Worm (Caenorhabditis elegans) whole organism, young adult: ENCODE data around the gene srx-137.

Experiments used
- B0035.1 ChIP-seq: sonication (generic microtip); optimal IDR thresholded peaks from 2 replicates; lab custom pipeline; 2016; ENCODE audit warnings: missing genetic modification characterization, mild to moderate bottlenecking, missing compliant biosample characterization, missing genotype, missing genetic modification reagents
- B0261.1 ChIP-seq: sonication (generic microtip); optimal IDR thresholded peaks from 2 replicates; lab custom pipeline; 2016; ENCODE audit warnings: mild to moderate bottlenecking, missing genetic modification characterization, moderate library complexity, missing compliant biosample characterization
- F22D6.2 ChIP-seq: sonication (generic microtip); optimal IDR thresholded peaks from 2 replicates; lab custom pipeline; 2016; ENCODE audit warnings: mild to moderate bottlenecking, missing genetic modification characterization, missing compliant biosample characterization
- F57C9.4 ChIP-seq: sonication (generic microtip); optimal IDR thresholded peaks from 2 replicates; lab custom pipeline; 2017; ENCODE audit warnings: mild to moderate bottlenecking, missing genetic modification characterization, missing compliant biosample characterization
- K11D2.4 ChIP-seq: fragments of 200-800 bp; sonication (Bioruptor generic); IDR thresholded peaks from 2 replicates; pipeline ENCODE4 v1.3.6; 2022; ENCODE audit warnings: missing genetic modification reagents, missing genetic modification characterization, missing compliant biosample characterization
- Y56A3A.18 ChIP-seq: fragments of 200-800 bp; sonication (Bioruptor generic); IDR thresholded peaks from 2 replicates; pipeline ENCODE4 v1.3.6; 2022; ENCODE audit warnings: missing genetic modification reagents, missing genetic modification characterization, missing compliant biosample characterization
- Y79H2A.3 ChIP-seq: fragments of 200-800 bp; sonication (Bioruptor generic); conservative IDR thresholded peaks from 2 replicates; pipeline ENCODE4 v1.3.6; 2022; ENCODE audit warnings: missing genetic modification reagents, missing genetic modification characterization, missing compliant biosample characterization
- ZK185.1 ChIP-seq: sonication (generic microtip); optimal IDR thresholded peaks from 2 replicates; lab custom pipeline; 2016; ENCODE audit warnings: mild to moderate bottlenecking, missing genetic modification characterization, missing compliant biosample characterization; ENCODE audit not compliant: poor library complexity, severe bottlenecking
- akir-1 ChIP-seq: fragments of 200-800 bp; sonication (Bioruptor generic); optimal IDR thresholded peaks from 2 replicates; lab custom pipeline; 2018; ENCODE audit warnings: mild to moderate bottlenecking, missing genetic modification characterization, moderate library complexity, missing compliant biosample characterization
- ama-1 ChIP-seq, 3 experiments: fragments of 150-350 bp in 1 of 3; sonication (generic microtip) in 2 of 3; optimal IDR thresholded peaks; 2 replicates each; lab custom pipeline; 2014 to 2018; ENCODE audit warnings: missing biosample characterization in 2 of 3, missing genetic modification characterization in 2 of 3, missing genetic modification reagents in 2 of 3
- aptf-3 ChIP-seq: fragments of 200-800 bp; sonication (Bioruptor generic); IDR thresholded peaks from 2 replicates; pipeline ENCODE4 v1.3.6; 2022; ENCODE audit warnings: missing genetic modification characterization, missing compliant biosample characterization
- atf-7 ChIP-seq: sonication (generic microtip); optimal IDR thresholded peaks from 2 replicates; lab custom pipeline; 2017; ENCODE audit warnings: mild to moderate bottlenecking, missing genetic modification characterization, missing compliant biosample characterization
- athp-1 ChIP-seq: sonication (generic microtip); optimal IDR thresholded peaks from 2 replicates; lab custom pipeline; 2017; ENCODE audit warnings: mild to moderate bottlenecking, missing genetic modification characterization, missing compliant biosample characterization
- attf-3 ChIP-seq: fragments of 200-800 bp; sonication (Bioruptor generic); conservative IDR thresholded peaks from 2 replicates; pipeline ENCODE4 v1.3.6; 2022; ENCODE audit warnings: missing genetic modification reagents, missing genetic modification characterization, missing compliant biosample characterization
- attf-5 ChIP-seq: fragments of 200-800 bp; sonication (Bioruptor generic); optimal IDR thresholded peaks from 2 replicates; lab custom pipeline; 2018; ENCODE audit warnings: mild to moderate bottlenecking, missing genetic modification characterization, missing compliant biosample characterization
- attf-6 ChIP-seq: fragments of 200-800 bp; sonication (Bioruptor generic); IDR thresholded peaks from 2 replicates; pipeline ENCODE4 v1.3.6; 2022; ENCODE audit warnings: missing genetic modification reagents, missing genetic modification characterization, missing compliant biosample characterization
- bed-1 ChIP-seq: fragments of 200-800 bp; sonication (Bioruptor generic); IDR thresholded peaks from 2 replicates; pipeline ENCODE4 v1.3.6; 2022; ENCODE audit warnings: missing genetic modification reagents, missing genetic modification characterization, missing compliant biosample characterization
- egl-18 ChIP-seq: fragments of 200-800 bp; sonication (Bioruptor generic); IDR thresholded peaks from 2 replicates; pipeline ENCODE4 v1.3.6; 2022; ENCODE audit warnings: missing genetic modification reagents, missing genetic modification characterization, missing compliant biosample characterization
- egl-44 ChIP-seq: fragments of 200-800 bp; sonication (Bioruptor generic); IDR thresholded peaks from 2 replicates; pipeline ENCODE4 v1.3.6; 2022; ENCODE audit warnings: missing genetic modification reagents, missing genetic modification characterization, missing compliant biosample characterization
- him-1 ChIP-seq: sonication (generic microtip); optimal IDR thresholded peaks from 2 replicates; lab custom pipeline; 2016; ENCODE audit warnings: missing genotype, missing genetic modification reagents, missing genetic modification characterization, missing compliant biosample characterization
- hlh-12 ChIP-seq: sonication (generic microtip); optimal IDR thresholded peaks from 2 replicates; lab custom pipeline; 2016; ENCODE audit warnings: missing genetic modification characterization, missing compliant biosample characterization
- hlh-26 ChIP-seq: fragments of 200-800 bp; sonication (Bioruptor generic); conservative IDR thresholded peaks from 2 replicates; pipeline ENCODE4 v1.3.6; 2022; ENCODE audit warnings: missing genetic modification reagents, missing genetic modification characterization, missing compliant biosample characterization
- hmg-1.2 ChIP-seq: fragments of 200-800 bp; sonication (Bioruptor generic); IDR thresholded peaks from 2 replicates; pipeline ENCODE4 v1.3.6; 2022; ENCODE audit warnings: missing genetic modification reagents, missing genetic modification characterization, missing compliant biosample characterization
- let-526 ChIP-seq: fragments of 200-800 bp; sonication (Bioruptor generic); IDR thresholded peaks from 2 replicates; pipeline ENCODE4 v1.3.6; 2022; ENCODE audit warnings: missing genetic modification reagents, missing genetic modification characterization, missing compliant biosample characterization
- lin-35 ChIP-seq, 3 experiments: fragments of 150-350 bp in 2 of 3; sonication (generic microtip) in 1 of 3; optimal IDR thresholded peaks; 2 replicates each; lab custom pipeline; 2014 to 2018; ENCODE audit warnings: missing biosample characterization in 3 of 3, missing genetic modification characterization in 3 of 3, missing genetic modification reagents in 3 of 3
- lin-40 ChIP-seq: sonication (generic microtip); optimal IDR thresholded peaks from 2 replicates; lab custom pipeline; 2016; ENCODE audit warnings: missing genetic modification characterization, mild to moderate bottlenecking, missing compliant biosample characterization, missing genotype, missing genetic modification reagents
- lsy-27 ChIP-seq: sonication (generic microtip); optimal IDR thresholded peaks from 2 replicates; lab custom pipeline; 2017; ENCODE audit warnings: missing genetic modification characterization, mild to moderate bottlenecking, missing compliant biosample characterization, antibody characterized with exemption, missing genotype, borderline replicate concordance; ENCODE audit not compliant: insufficient read depth
- mes-4 ChIP-seq: sonication (generic microtip); optimal IDR thresholded peaks from 2 replicates; lab custom pipeline; 2016; ENCODE audit warnings: missing genotype, missing genetic modification characterization, missing compliant biosample characterization
- nfyb-1 ChIP-seq: fragments of 200-800 bp; sonication (Bioruptor generic); IDR thresholded peaks from 2 replicates; pipeline ENCODE4 v1.3.6; 2022; ENCODE audit warnings: missing genetic modification reagents, missing genetic modification characterization, missing compliant biosample characterization
- nhr-80 ChIP-seq: sonication (generic microtip); optimal IDR thresholded peaks from 2 replicates; lab custom pipeline; 2016; ENCODE audit warnings: missing genetic modification characterization, missing compliant biosample characterization
- pbrm-1 ChIP-seq: fragments of 200-800 bp; sonication (Bioruptor generic); IDR thresholded peaks from 2 replicates; pipeline ENCODE4 v1.3.6; 2022; ENCODE audit warnings: missing genetic modification reagents, missing genetic modification characterization, missing compliant biosample characterization
- pha-4 ChIP-seq: fragments of 150-350 bp; sonication (generic microtip); optimal IDR thresholded peaks from 2 replicates; lab custom pipeline; 2014; ENCODE audit warnings: missing biosample characterization, missing genetic modification reagents, missing genetic modification characterization
- rcor-1 ChIP-seq: fragments of 200-800 bp; sonication (Bioruptor generic); IDR thresholded peaks from 2 replicates; pipeline ENCODE4 v1.3.6; 2022; ENCODE audit warnings: missing genetic modification reagents, missing genetic modification characterization, missing compliant biosample characterization
- rec-8 ChIP-seq, 2 experiments: sonication (generic microtip); optimal IDR thresholded peaks; 2 replicates each; lab custom pipeline; 2016; ENCODE audit warnings: mild to moderate bottlenecking in 2 of 2, missing genetic modification characterization in 2 of 2, missing genetic modification reagents in 2 of 2, missing genotype in 2 of 2, missing biosample characterization in 1 of 2, missing compliant biosample characterization in 1 of 2, moderate library complexity in 1 of 2
- repo-1 ChIP-seq: sonication (generic microtip); optimal IDR thresholded peaks from 2 replicates; lab custom pipeline; 2017; ENCODE audit warnings: mild to moderate bottlenecking, missing genetic modification characterization, missing compliant biosample characterization
- rpc-1 ChIP-seq, 2 experiments: fragments of 150-350 bp in 1 of 2; sonication (generic microtip) in 1 of 2; optimal IDR thresholded peaks; 2 replicates each; lab custom pipeline; 2014 to 2018; ENCODE audit warnings: missing biosample characterization in 1 of 2, missing genetic modification characterization in 1 of 2, missing genetic modification reagents in 1 of 2, missing genotype in 1 of 2
- snpc-1.3 ChIP-seq: sonication (generic microtip); optimal IDR thresholded peaks from 2 replicates; lab custom pipeline; 2017; ENCODE audit warnings: missing genetic modification characterization, mild to moderate bottlenecking, missing compliant biosample characterization, antibody characterized with exemption, moderate library complexity, missing genotype, missing genetic modification reagents; ENCODE audit not compliant: insufficient read depth
- snpc-4 ChIP-seq, 5 experiments: fragments of 150-350 bp in 1 of 5; sonication (generic microtip) in 4 of 5; optimal IDR thresholded peaks; 2 replicates each; lab custom pipeline; 2014 to 2018; ENCODE audit warnings: missing genetic modification characterization in 5 of 5, missing biosample characterization in 3 of 5, antibody characterized with exemption in 2 of 5, mild to moderate bottlenecking in 2 of 5, missing compliant biosample characterization in 2 of 5, missing genotype in 2 of 5, moderate library complexity in 2 of 5, missing genetic modification reagents in 1 of 5
- tlf-1 ChIP-seq: fragments of 200-800 bp; sonication (Bioruptor generic); optimal IDR thresholded peaks from 2 replicates; lab custom pipeline; 2018; ENCODE audit warnings: mild to moderate bottlenecking, missing genetic modification characterization, missing compliant biosample characterization
- zfh-2 ChIP-seq: fragments of 200-800 bp; sonication (Bioruptor generic); conservative IDR thresholded peaks from 2 replicates; pipeline ENCODE4 v1.3.6; 2022; ENCODE audit warnings: missing genetic modification reagents, missing genetic modification characterization, missing compliant biosample characterization
- zim-3 ChIP-seq: sonication (generic microtip); optimal IDR thresholded peaks from 2 replicates; lab custom pipeline; 2017; ENCODE audit warnings: mild to moderate bottlenecking, missing genetic modification characterization, moderate library complexity, missing compliant biosample characterization
- ztf-25 ChIP-seq: fragments of 200-800 bp; sonication (Bioruptor generic); IDR thresholded peaks from 2 replicates; pipeline ENCODE4 v1.3.6; 2022; ENCODE audit warnings: missing genetic modification reagents, missing genetic modification characterization, missing compliant biosample characterization
- ztf-3 ChIP-seq: fragments of 200-800 bp; sonication (Bioruptor generic); optimal IDR thresholded peaks from 2 replicates; lab custom pipeline; 2018; ENCODE audit warnings: mild to moderate bottlenecking, missing genetic modification characterization, missing compliant biosample characterization

Gene srx-137

ce11 chrV:13906166-13906565, 43.6 kb downstream of the srx-137 start, which contains the start of gene stdh-1:
Gene stdh-1 (plus strand): TSS chrV:13906492.
- TF ChIP-seq lsy-27 (tag; lab: Kevin White, UChicago) (no peak), hmg-1.2 (GFP tag; lab: Robert Waterston, UW) (peak; percentile 62; the same call in 1 of the 2 replicates), nhr-80 (tag; lab: Kevin White, UChicago) (peak; percentile 6), lin-40 (tag; lab: Kevin White, UChicago) (no peak), B0261.1 (no peak)
- TF ChIP-seq, all 124 proteins: peak for 2

ce11 chrV:13907557-13908104, 45.0 kb downstream of the srx-137 start:
- TF ChIP-seq egl-44 (GFP tag; lab: Robert Waterston, UW) (peak; percentile 77), nhr-80 (tag; lab: Kevin White, UChicago) (peak; percentile 47), atf-7 (tag; lab: Kevin White, UChicago) (peak; percentile 90), rec-8 (tag; optimal IDR thresholded peaks at IDR 0.05; lab: Kevin White, UChicago) (no peak), aptf-3 (peak; percentile 88; the same call in 1 of the 2 replicates), egl-18 (GFP tag; lab: Robert Waterston, UW) (no peak), ztf-25 (GFP tag; lab: Robert Waterston, UW) (0 out of 2 replicates have a peak, but pooled peaks have one; percentile 6), nfyb-1 (GFP tag; lab: Robert Waterston, UW) (peak; percentile 95), ZK185.1 (tag; lab: Kevin White, UChicago) (peak; percentile 78), bed-1 (GFP tag; lab: Robert Waterston, UW) (no peak), athp-1 (tag; lab: Kevin White, UChicago) (peak; percentile 67), let-526 (GFP tag; lab: Robert Waterston, UW) (peak; percentile 84), hmg-1.2 (GFP tag; lab: Robert Waterston, UW) (peak; percentile 56), lin-35 (GFP tag; optimal IDR thresholded peaks at IDR 0.05; lab: Kevin White, UChicago) (peak in 1 of 3 experiments; percentile 55), Y79H2A.3 (GFP tag; lab: Robert Waterston, UW) (peak; percentile 64; the same call in 1 of the 2 replicates), tlf-1 (peak; percentile 91), pbrm-1 (peak; percentile 61; the same call in 1 of the 2 replicates), hlh-12 (tag; lab: Kevin White, UChicago) (no peak), Y56A3A.18 (peak; percentile 94), attf-6 (GFP tag; lab: Robert Waterston, UW) (peak; percentile 71), attf-5 (peak; percentile 68), zim-3 (peak; percentile 16), mes-4 (tag; lab: Kevin White, UChicago) (no peak), akir-1 (no peak), snpc-1.3 (no peak), hlh-26 (GFP tag; lab: Robert Waterston, UW) (no peak), ztf-3 (GFP tag; lab: Kevin White, UChicago) (peak; percentile 47), snpc-4 (GFP tag; optimal IDR thresholded peaks at IDR 0.05; lab: Kevin White, UChicago) (no peak), snpc-4 (tag; optimal IDR thresholded peaks at IDR 0.05; lab: Kevin White, UChicago) (peak in 1 of 4 experiments; percentile 34), zfh-2 (GFP tag; lab: Robert Waterston, UW) (no peak), repo-1 (tag; lab: Kevin White, UChicago) (peak; percentile 98), him-1 (tag; lab: Kevin White, UChicago) (no peak), ama-1 (optimal IDR thresholded peaks at IDR 0.05; lab: Kevin White, UChicago) (peak; percentile 91), ama-1 (GFP tag; optimal IDR thresholded peaks at IDR 0.05; lab: Kevin White, UChicago) (no peak), pha-4 (peak; percentile 55), K11D2.4 (GFP tag; lab: Robert Waterston, UW) (peak; percentile 84), rpc-1 (optimal IDR thresholded peaks at IDR 0.05; lab: Kevin White, UChicago) (no peak), rpc-1 (tag; optimal IDR thresholded peaks at IDR 0.05; lab: Kevin White, UChicago) (no peak), F22D6.2 (tag; lab: Kevin White, UChicago) (peak; percentile 56), attf-3 (GFP tag; lab: Robert Waterston, UW) (0 out of 2 replicates have a peak, but pooled peaks have one; percentile 16), B0035.1 (tag; lab: Kevin White, UChicago) (peak; percentile 69), rcor-1 (GFP tag; lab: Robert Waterston, UW) (peak; percentile 19; the same call in 1 of the 2 replicates), F57C9.4 (tag; lab: Kevin White, UChicago) (peak; percentile 78)
